Fruit fly (Drosophila melanogaster) S2 (cell line): ENCODE data around the gene CG15465.

Source experiments
- CG8478 ChIP-seq: fragments of >200 bp; optimal IDR thresholded peaks from 2 replicates; lab custom pipeline; 2018
- CTCF ChIP-seq, 2 experiments: fragments of >200 bp; optimal IDR thresholded peaks; 2 replicates each; lab custom pipeline; 2018

- TF ChIP-seq CTCF (optimal IDR thresholded peaks at IDR 0.05; lab: Kevin White, UChicago): peak; percentile 64 to 75
- TF ChIP-seq CG8478 (lab: Kevin White, UChicago): no peak
Observed at dm6 chrX:5063540-5064308, 21.8 kb upstream of the CG15465 start.
